Fruit fly (Drosophila melanogaster) whole organism, wandering third instar larva: ENCODE data around the gene trol.

Source experiments
- Rel ChIP-seq, 2 experiments: fragments of 200-800 bp; sonication (Bioruptor generic) in 1 of 2; optimal IDR thresholded peaks; 2 replicates in 1 of 2; 3 replicates in 1 of 2; lab custom pipeline; 2016 to 2019; ENCODE audit warnings: mild to moderate bottlenecking in 2 of 2, missing biosample characterization in 2 of 2, missing genetic modification characterization in 2 of 2, moderate library complexity in 1 of 2
- brk ChIP-seq: fragments of 200-800 bp; sonication (Bioruptor generic); optimal IDR thresholded peaks from 2 replicates; lab custom pipeline; 2016; ENCODE audit warnings: missing biosample characterization, mild to moderate bottlenecking, missing genetic modification characterization
- h ChIP-seq: fragments of 200-800 bp; sonication (Bioruptor generic); optimal IDR thresholded peaks from 3 replicates; lab custom pipeline; 2016; ENCODE audit warnings: missing biosample characterization, mild to moderate bottlenecking, missing genetic modification characterization
- lola ChIP-seq: fragments of >200 bp; optimal IDR thresholded peaks from 2 replicates; lab custom pipeline; 2017; ENCODE audit warnings: missing biosample characterization, missing genetic modification characterization

DNA sequence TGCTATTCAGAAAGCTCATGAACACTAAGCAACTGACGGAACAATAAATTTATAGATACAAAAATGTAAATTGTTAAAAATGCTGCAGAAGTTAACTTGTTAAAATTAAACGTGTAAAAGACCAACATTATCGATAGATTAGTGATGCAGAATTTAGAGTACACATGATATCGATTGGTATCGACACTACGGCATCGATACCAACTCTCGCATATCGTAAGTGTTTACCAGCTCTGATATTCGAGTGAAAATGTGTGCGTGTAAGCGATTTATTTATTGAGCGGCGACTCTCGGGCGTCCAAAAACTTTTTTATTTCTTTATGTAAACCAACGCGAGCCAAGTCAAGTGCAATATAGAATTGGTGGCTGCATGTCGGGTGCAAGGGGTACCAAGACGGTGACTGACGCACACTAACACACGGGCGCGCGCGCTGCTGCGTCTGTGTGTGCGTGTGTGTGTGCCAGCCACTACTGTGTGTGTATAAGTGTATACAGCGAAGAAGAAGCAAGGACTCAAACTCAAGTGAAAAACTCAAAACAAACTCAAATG is 97.4 kb downstream of the trol start, which contains the start of gene z:
- TF ChIP-seq h (GFP tag; lab: Kevin White, UChicago) (no peak), brk (GFP tag; lab: Kevin White, UChicago) (no peak), lola (GFP tag; lab: Kevin White, UChicago) (no peak), Rel (GFP tag; optimal IDR thresholded peaks at IDR 0.05; lab: Kevin White, UChicago) (no peak), Rel (tag; optimal IDR thresholded peaks at IDR 0.05; lab: Kevin White, UChicago) (no peak)
